Fruit fly (Drosophila melanogaster): ENCODE results near the gene Pomp.

Gene Pomp

DNA sequence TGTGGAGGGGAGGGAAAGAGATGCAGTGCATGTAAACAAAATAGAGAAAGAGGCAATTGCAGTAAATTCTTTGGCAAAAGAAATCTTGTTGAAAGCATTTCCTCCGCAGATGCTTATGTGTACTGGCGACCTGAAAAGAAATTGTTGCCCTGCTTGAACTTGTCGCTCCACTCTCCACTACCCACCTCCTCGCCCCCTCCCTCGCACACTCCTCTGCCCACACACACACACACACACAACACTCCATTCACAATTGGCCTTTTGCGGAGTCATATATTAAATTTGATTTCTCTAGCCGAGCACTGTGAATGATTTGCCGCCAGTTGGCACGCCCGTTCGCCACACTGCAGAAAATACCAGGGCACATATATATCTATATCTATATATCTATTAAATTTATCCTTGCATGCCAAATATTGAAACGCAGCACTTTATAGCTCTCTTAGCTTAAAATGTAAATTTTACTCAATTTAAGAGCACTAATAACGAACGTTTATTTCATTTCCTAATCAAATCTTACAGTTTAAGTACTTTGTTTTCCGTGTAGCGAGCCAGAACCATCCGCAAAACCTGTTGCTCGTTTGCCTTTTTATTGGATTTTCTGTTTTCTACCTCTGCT, 28.5 kb upstream of the Pomp start:
- TF ChIP-seq Dfd (GFP tag; optimal IDR thresholded peaks at IDR 0.05) (no peak), Rel (GFP tag; optimal IDR thresholded peaks at IDR 0.05) (no peak), Rel (tag; optimal IDR thresholded peaks at IDR 0.05) (peak; percentile 4), Abd-B (GFP tag; optimal IDR thresholded peaks at IDR 0.05) (no peak), h (GFP tag; optimal IDR thresholded peaks at IDR 0.05) (peak; percentile 79), lola (GFP tag; optimal IDR thresholded peaks at IDR 0.05) (no peak), woc (GFP tag; optimal IDR thresholded peaks at IDR 0.05) (peak; percentile 34), CG32264 (GFP tag; optimal IDR thresholded peaks at IDR 0.05) (peak; percentile 38), CG9705 (GFP tag; optimal IDR thresholded peaks at IDR 0.05) (peak; percentile 50), N (GFP tag; optimal IDR thresholded peaks at IDR 0.05) (no peak), HLH106 (tag; optimal IDR thresholded peaks at IDR 0.05) (peak; percentile 81), dsf (GFP tag; optimal IDR thresholded peaks at IDR 0.05; ENCODE audit: borderline replicate concordance) (no peak), Dif (GFP tag; optimal IDR thresholded peaks at IDR 0.05; ENCODE audit: partially characterized antibody) (no peak), tai (GFP tag; optimal IDR thresholded peaks at IDR 0.05) (no peak), foxo (GFP tag; optimal IDR thresholded peaks at IDR 0.05) (peak; percentile 20 to 76), usp (GFP tag; optimal IDR thresholded peaks at IDR 0.05) (no peak), dmrt93B (GFP tag; optimal IDR thresholded peaks at IDR 0.05) (peak; percentile 29), OdsH (GFP tag; optimal IDR thresholded peaks at IDR 0.05) (peak; percentile 75), Vsx2 (GFP tag; optimal IDR thresholded peaks at IDR 0.05; ENCODE audit: partially characterized antibody) (no peak), sv (GFP tag; optimal IDR thresholded peaks at IDR 0.05) (peak; percentile 60), rgr (GFP tag; optimal IDR thresholded peaks at IDR 0.05) (peak; percentile 75), Myc (optimal IDR thresholded peaks at IDR 0.05) (no peak), Hr78 (GFP tag; optimal IDR thresholded peaks at IDR 0.05) (peak; percentile 27), Hnf4 (GFP tag; optimal IDR thresholded peaks at IDR 0.05) (peak; percentile 63), fru (GFP tag; optimal IDR thresholded peaks at IDR 0.05) (peak; percentile 81), br (GFP tag; optimal IDR thresholded peaks at IDR 0.05) (peak; percentile 56), sage (GFP tag; optimal IDR thresholded peaks at IDR 0.05) (no peak), jim (GFP tag; optimal IDR thresholded peaks at IDR 0.05) (no peak), Jra (GFP tag; optimal IDR thresholded peaks at IDR 0.05) (no peak), Mio (GFP tag; optimal IDR thresholded peaks at IDR 0.05) (no peak), brk (GFP tag; optimal IDR thresholded peaks at IDR 0.05) (no peak), Sp1 (GFP tag; optimal IDR thresholded peaks at IDR 0.05) (peak; percentile 77), Hr83 (GFP tag; optimal IDR thresholded peaks at IDR 0.05; ENCODE audit: poor library complexity, severe bottlenecking) (no peak), dl (GFP tag; optimal IDR thresholded peaks at IDR 0.05; ENCODE audit: insufficient read depth in 1 of 2, partially characterized antibody in 2 of 2) (no peak), CrebA (GFP tag; optimal IDR thresholded peaks at IDR 0.05; ENCODE audit: borderline replicate concordance) (no peak), GATAd (GFP tag; optimal IDR thresholded peaks at IDR 0.05) (no peak), pan (optimal IDR thresholded peaks at IDR 0.05) (no peak), psq (GFP tag; optimal IDR thresholded peaks at IDR 0.05) (peak; percentile 54), ey (GFP tag; optimal IDR thresholded peaks at IDR 0.05) (peak; percentile 71)

DNA sequence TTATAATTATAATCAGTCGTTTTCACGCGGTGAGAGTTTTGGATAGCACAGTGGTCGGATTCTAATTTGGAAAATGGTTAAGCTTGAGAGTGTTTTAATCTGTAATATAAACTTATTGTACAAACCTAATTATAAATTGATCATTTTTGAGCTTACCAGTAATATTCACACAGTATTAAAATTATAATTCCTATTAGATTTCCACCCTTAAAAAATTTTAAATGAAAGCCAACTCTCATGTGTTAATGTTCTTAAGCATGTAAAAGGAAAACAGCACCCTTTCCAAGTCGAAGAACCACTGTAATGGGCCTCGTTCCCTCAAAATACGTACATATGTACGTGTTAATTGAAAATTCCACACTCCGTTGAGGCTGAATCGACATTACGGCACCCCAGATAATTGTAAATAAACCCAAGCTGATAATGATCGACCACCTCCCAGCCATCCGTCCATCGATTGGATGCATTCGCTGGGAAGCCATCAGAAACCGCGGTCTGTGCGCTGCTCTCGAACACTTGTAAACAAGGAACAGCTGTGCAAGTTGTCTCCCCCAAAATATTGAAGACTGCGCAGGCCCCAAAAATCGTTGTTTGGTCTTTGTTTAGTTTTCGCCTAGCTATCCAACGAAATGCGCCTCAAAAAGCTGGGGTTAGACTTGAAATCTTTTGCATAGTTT, 27.5 kb upstream of the Pomp start:
- no peak for TF ChIP-seq Mio (GFP tag; optimal IDR thresholded peaks at IDR 0.05)
- peak; percentile 72 for TF ChIP-seq rgr (GFP tag; optimal IDR thresholded peaks at IDR 0.05)
- TF ChIP-seq dmrt93B (GFP tag; optimal IDR thresholded peaks at IDR 0.05): peak; percentile 38
- peak; percentile 64 for TF ChIP-seq Hnf4 (GFP tag; optimal IDR thresholded peaks at IDR 0.05)
- TF ChIP-seq tai (GFP tag; optimal IDR thresholded peaks at IDR 0.05): no peak
- TF ChIP-seq Abd-B (GFP tag; optimal IDR thresholded peaks at IDR 0.05): no peak
- TF ChIP-seq OdsH (GFP tag; optimal IDR thresholded peaks at IDR 0.05): peak; percentile 57
- TF ChIP-seq ey (GFP tag; optimal IDR thresholded peaks at IDR 0.05): peak; percentile 62
- TF ChIP-seq CG9705 (GFP tag; optimal IDR thresholded peaks at IDR 0.05): no peak
- peak; percentile 59 for TF ChIP-seq sage (GFP tag; optimal IDR thresholded peaks at IDR 0.05)
- no peak for TF ChIP-seq usp (GFP tag; optimal IDR thresholded peaks at IDR 0.05)
- TF ChIP-seq woc (GFP tag; optimal IDR thresholded peaks at IDR 0.05): peak; percentile 40
- no peak for TF ChIP-seq dl (GFP tag; optimal IDR thresholded peaks at IDR 0.05; ENCODE audit: insufficient read depth in 1 of 2, partially characterized antibody in 2 of 2)
- TF ChIP-seq CG32264 (GFP tag; optimal IDR thresholded peaks at IDR 0.05): peak; percentile 15
- no peak for TF ChIP-seq Myc (optimal IDR thresholded peaks at IDR 0.05)
- peak; percentile 54 for TF ChIP-seq Hr83 (GFP tag; optimal IDR thresholded peaks at IDR 0.05; ENCODE audit: poor library complexity, severe bottlenecking)
- TF ChIP-seq Hr78 (GFP tag; optimal IDR thresholded peaks at IDR 0.05): no peak
- peak; percentile 79 for TF ChIP-seq h (GFP tag; optimal IDR thresholded peaks at IDR 0.05)
- no peak for TF ChIP-seq GATAd (GFP tag; optimal IDR thresholded peaks at IDR 0.05)
- peak; percentile 65 for TF ChIP-seq br (GFP tag; optimal IDR thresholded peaks at IDR 0.05)
- TF ChIP-seq brk (GFP tag; optimal IDR thresholded peaks at IDR 0.05): no peak
- TF ChIP-seq HLH106 (tag; optimal IDR thresholded peaks at IDR 0.05): peak; percentile 70
- no peak for TF ChIP-seq pan (optimal IDR thresholded peaks at IDR 0.05)
- no peak for TF ChIP-seq dsf (GFP tag; optimal IDR thresholded peaks at IDR 0.05; ENCODE audit: borderline replicate concordance)
- TF ChIP-seq N (GFP tag; optimal IDR thresholded peaks at IDR 0.05): no peak
- no peak for TF ChIP-seq Dif (GFP tag; optimal IDR thresholded peaks at IDR 0.05; ENCODE audit: partially characterized antibody)
- TF ChIP-seq Dfd (GFP tag; optimal IDR thresholded peaks at IDR 0.05): peak; percentile 53
- TF ChIP-seq Rel (GFP tag; optimal IDR thresholded peaks at IDR 0.05): no peak
- TF ChIP-seq Rel (tag; optimal IDR thresholded peaks at IDR 0.05): peak; percentile 65
- peak; percentile 25 for TF ChIP-seq psq (GFP tag; optimal IDR thresholded peaks at IDR 0.05)
- no peak for TF ChIP-seq Vsx2 (GFP tag; optimal IDR thresholded peaks at IDR 0.05; ENCODE audit: partially characterized antibody)
- no peak for TF ChIP-seq jim (GFP tag; optimal IDR thresholded peaks at IDR 0.05)
- peak; percentile 66 for TF ChIP-seq fru (GFP tag; optimal IDR thresholded peaks at IDR 0.05)
- TF ChIP-seq Jra (GFP tag; optimal IDR thresholded peaks at IDR 0.05): no peak
- TF ChIP-seq lola (GFP tag; optimal IDR thresholded peaks at IDR 0.05): no peak
- TF ChIP-seq sv (GFP tag; optimal IDR thresholded peaks at IDR 0.05): no peak
- TF ChIP-seq foxo (GFP tag; optimal IDR thresholded peaks at IDR 0.05): peak in 1 of 2 experiments; percentile 77
- TF ChIP-seq Sp1 (GFP tag; optimal IDR thresholded peaks at IDR 0.05): peak; percentile 58
- TF ChIP-seq CrebA (GFP tag; optimal IDR thresholded peaks at IDR 0.05; ENCODE audit: borderline replicate concordance): no peak
